Fruit fly (Drosophila melanogaster) S2 (cell line): ENCODE measurements around the gene Rrp45.

ENCODE experiments used
- CG8478 ChIP-seq: fragments of >200 bp; optimal IDR thresholded peaks from 2 replicates; lab custom pipeline; 2018
- CTCF ChIP-seq, 2 experiments: fragments of >200 bp; optimal IDR thresholded peaks; 2 replicates each; lab custom pipeline; 2018

DNA sequence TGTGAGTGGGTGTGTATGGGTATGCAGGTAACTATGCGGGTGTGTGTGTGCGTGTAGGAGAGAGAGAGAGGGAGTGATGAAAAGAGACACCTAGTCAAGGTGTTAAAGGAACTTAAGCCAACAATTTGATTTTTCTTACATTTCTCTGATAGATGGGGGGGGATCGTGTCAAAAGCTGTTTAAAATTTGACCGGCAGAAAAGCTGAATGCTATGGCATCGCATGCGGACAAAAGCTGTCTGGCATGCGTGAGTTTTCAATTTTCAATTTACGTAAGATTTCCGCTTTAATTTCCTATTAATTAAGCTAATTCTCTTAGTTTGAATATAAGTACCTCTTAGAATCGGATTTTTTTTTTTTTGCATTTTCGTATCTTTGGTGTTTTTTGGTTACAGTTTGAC is 48.8 kb upstream of the Rrp45 start:
- TF ChIP-seq CTCF (optimal IDR thresholded peaks at IDR 0.05; lab: Kevin White, UChicago) (peak in 1 of 2 experiments; percentile 9), CG8478 (lab: Kevin White, UChicago) (no peak)
